Worm (Caenorhabditis elegans) whole organism, L4/young adult: ENCODE measurements around the gene mam-1.

Experiments
- W03F9.2 ChIP-seq: fragments of 150-350 bp; optimal IDR thresholded peaks from 2 replicates; lab custom pipeline; 2014; ENCODE audit warnings: missing biosample characterization, missing genetic modification characterization
- dao-5 ChIP-seq: sonication (generic microtip); optimal IDR thresholded peaks from 2 replicates; lab custom pipeline; 2016; ENCODE audit warnings: missing genotype, missing genetic modification characterization, moderate library complexity, missing compliant biosample characterization

DNA sequence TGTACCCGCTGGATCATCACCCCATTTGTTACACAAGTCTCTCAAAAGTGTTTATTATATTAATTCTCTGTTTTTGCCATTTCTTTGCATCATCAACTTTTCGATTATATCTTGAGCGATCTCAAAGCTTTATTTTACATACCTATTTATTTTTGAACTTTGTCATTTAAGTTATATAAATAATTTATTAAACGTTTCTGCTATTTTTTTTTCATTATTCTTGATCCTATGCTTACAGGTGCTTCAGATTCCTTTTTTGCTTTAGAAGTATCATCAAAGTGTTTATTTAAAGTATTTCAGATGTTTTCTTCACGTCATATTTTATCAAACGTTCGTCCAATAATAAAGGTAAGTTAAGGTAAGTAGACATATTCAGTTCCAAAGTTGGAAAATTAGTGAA lies 29.9 kb upstream of the mam-1 start, which contains the start of gene F35H12.5:
- TF ChIP-seq dao-5 (tag; lab: Kevin White, UChicago) (no peak), W03F9.2 (no peak)
